Fruit fly (Drosophila melanogaster) whole organism, adult: ENCODE measurements around the gene CG42724.

Source experiments
- CG11617 ChIP-seq: fragments of 200-800 bp; sonication (Bioruptor generic); optimal IDR thresholded peaks from 2 replicates; lab custom pipeline; 2017; ENCODE audit warnings: mild to moderate bottlenecking, missing biosample characterization, missing genetic modification reagents, missing genetic modification characterization
- CG12768 ChIP-seq: fragments of 200-800 bp; sonication (Bioruptor generic); optimal IDR thresholded peaks from 2 replicates; lab custom pipeline; 2017; ENCODE audit warnings: missing biosample characterization, missing genetic modification characterization, mild to moderate bottlenecking, moderate library complexity, missing genetic modification reagents
- CG14711 ChIP-seq: fragments of 200-800 bp; sonication (Bioruptor generic); optimal IDR thresholded peaks from 2 replicates; lab custom pipeline; 2018; ENCODE audit warnings: missing biosample characterization, mild to moderate bottlenecking, missing genetic modification characterization, moderate library complexity
- CG1620 ChIP-seq: fragments of 200-800 bp; sonication (Bioruptor generic); optimal IDR thresholded peaks from 2 replicates; lab custom pipeline; 2016; ENCODE audit warnings: missing biosample characterization, missing genetic modification characterization
- CG33017 ChIP-seq: fragments of 200-800 bp; sonication (Bioruptor generic); optimal IDR thresholded peaks from 2 replicates; lab custom pipeline; 2018; ENCODE audit warnings: missing biosample characterization, mild to moderate bottlenecking, missing genetic modification characterization, moderate library complexity
- CG5204 ChIP-seq: fragments of 200-800 bp; sonication (Bioruptor generic); optimal IDR thresholded peaks from 2 replicates; lab custom pipeline; 2016; ENCODE audit warnings: missing biosample characterization, missing genetic modification characterization
- CG7045 ChIP-seq: fragments of 200-800 bp; sonication (Bioruptor generic); optimal IDR thresholded peaks from 2 replicates; lab custom pipeline; 2017; ENCODE audit warnings: missing biosample characterization, mild to moderate bottlenecking, missing genetic modification characterization
- CG7101 ChIP-seq: fragments of 200-800 bp; sonication (Bioruptor generic); optimal IDR thresholded peaks from 2 replicates; lab custom pipeline; 2018; ENCODE audit warnings: missing biosample characterization, mild to moderate bottlenecking, missing genetic modification characterization, moderate library complexity
- Clk ChIP-seq: fragments of 200-800 bp; sonication (Bioruptor generic); optimal IDR thresholded peaks from 2 replicates; lab custom pipeline; 2017; ENCODE audit warnings: missing biosample characterization, missing genetic modification characterization
- Crg-1 ChIP-seq: fragments of 200-800 bp; sonication (Bioruptor generic); optimal IDR thresholded peaks from 2 replicates; lab custom pipeline; 2016; ENCODE audit warnings: missing biosample characterization, missing genetic modification characterization
- Hr96 ChIP-seq: fragments of 200-800 bp; sonication (Bioruptor generic); optimal IDR thresholded peaks from 2 replicates; lab custom pipeline; 2016; ENCODE audit warnings: missing biosample characterization, missing genetic modification characterization
- Mnt ChIP-seq: fragments of 200-800 bp; sonication (Bioruptor generic); optimal IDR thresholded peaks from 2 replicates; lab custom pipeline; 2016; ENCODE audit warnings: missing biosample characterization, mild to moderate bottlenecking, missing genetic modification characterization
- bab1 ChIP-seq: fragments of 200-800 bp; sonication (Bioruptor generic); optimal IDR thresholded peaks from 3 replicates; lab custom pipeline; 2019; ENCODE audit warnings: missing biosample characterization, mild to moderate bottlenecking, missing genetic modification characterization, moderate library complexity
- cic ChIP-seq: fragments of 200-800 bp; sonication (Bioruptor generic); optimal IDR thresholded peaks from 2 replicates; lab custom pipeline; 2017; ENCODE audit warnings: missing biosample characterization, mild to moderate bottlenecking, missing genetic modification characterization, moderate library complexity
- cnc ChIP-seq, 2 experiments: fragments of >200 bp; optimal IDR thresholded peaks; 2 replicates each; lab custom pipeline; 2017
- kay ChIP-seq: fragments of 200-800 bp; sonication (Bioruptor generic); peaks from one replicate; lab custom pipeline; 2016; ENCODE audit warnings: missing biosample characterization, missing genetic modification characterization, borderline replicate concordance
- ovo ChIP-seq: fragments of 200-800 bp; sonication (Bioruptor generic); optimal IDR thresholded peaks from 2 replicates; lab custom pipeline; 2016; ENCODE audit warnings: missing biosample characterization, missing genetic modification characterization
- pad ChIP-seq: fragments of 200-800 bp; sonication (Bioruptor generic); optimal IDR thresholded peaks from 3 replicates; lab custom pipeline; 2017; ENCODE audit warnings: missing biosample characterization, missing genetic modification characterization, mild to moderate bottlenecking, moderate library complexity, missing genetic modification reagents
- tj ChIP-seq: fragments of 200-800 bp; sonication (Bioruptor generic); optimal IDR thresholded peaks from 3 replicates; lab custom pipeline; 2017; ENCODE audit warnings: missing biosample characterization, mild to moderate bottlenecking, missing genetic modification characterization, moderate library complexity
- toe ChIP-seq: fragments of 200-800 bp; sonication (Bioruptor generic); optimal IDR thresholded peaks from 2 replicates; lab custom pipeline; 2016; ENCODE audit warnings: missing biosample characterization, missing genetic modification characterization

Gene CG42724

dm6 chr3R:6353624-6354352, 14.3 kb downstream of the CG42724 start:
- TF ChIP-seq Clk (GFP tag; lab: Kevin White, UChicago) = peak; percentile 16
- TF ChIP-seq CG5204 (GFP tag; lab: Kevin White, UChicago) = peak; percentile 78
- TF ChIP-seq pad = peak; percentile 60
- peak; percentile 67 for TF ChIP-seq CG12768 (GFP tag; lab: Kevin White, UChicago)
- TF ChIP-seq cnc (optimal IDR thresholded peaks at IDR 0.05; lab: Kevin White, UChicago) = no peak
- peak; percentile 19 for TF ChIP-seq cic (GFP tag; lab: Kevin White, UChicago)
- TF ChIP-seq ovo = peak; percentile 6
- peak; percentile 22 for TF ChIP-seq Crg-1 (GFP tag; lab: Kevin White, UChicago)
- peak; percentile 61 for TF ChIP-seq kay (GFP tag; lab: Kevin White, UChicago)
- TF ChIP-seq CG14711 (tag; lab: Kevin White, UChicago) = peak; percentile 53
- peak; percentile 61 for TF ChIP-seq Hr96 (GFP tag; lab: Kevin White, UChicago)
- TF ChIP-seq CG11617 = peak; percentile 72
- peak; percentile 55 for TF ChIP-seq tj
- TF ChIP-seq CG1620 (GFP tag; lab: Kevin White, UChicago) = peak; percentile 26
- peak; percentile 57 for TF ChIP-seq CG33017
- TF ChIP-seq bab1 = no peak
- TF ChIP-seq CG7101 (tag; lab: Kevin White, UChicago) = peak; percentile 69
- TF ChIP-seq toe = peak; percentile 31
- TF ChIP-seq CG7045 (GFP tag; lab: Kevin White, UChicago) = peak; percentile 70
- peak; percentile 30 for TF ChIP-seq Mnt (GFP tag; lab: Kevin White, UChicago)

dm6 chr3R:6352893-6353623, 15.0 kb downstream of the CG42724 start:
- TF ChIP-seq CG5204 (GFP tag; lab: Kevin White, UChicago) (peak; percentile 35), CG11617 (no peak), cnc (optimal IDR thresholded peaks at IDR 0.05; lab: Kevin White, UChicago) (no peak), CG1620 (GFP tag; lab: Kevin White, UChicago) (no peak), Crg-1 (GFP tag; lab: Kevin White, UChicago) (no peak), CG7045 (GFP tag; lab: Kevin White, UChicago) (no peak), CG7101 (tag; lab: Kevin White, UChicago) (no peak), pad (peak; percentile 11), CG33017 (no peak), Mnt (GFP tag; lab: Kevin White, UChicago) (no peak), Clk (GFP tag; lab: Kevin White, UChicago) (no peak), bab1 (no peak), kay (GFP tag; lab: Kevin White, UChicago) (peak; percentile 84), cic (GFP tag; lab: Kevin White, UChicago) (no peak), CG14711 (tag; lab: Kevin White, UChicago) (no peak), Hr96 (GFP tag; lab: Kevin White, UChicago) (no peak), ovo (peak; percentile 26)

- TF ChIP-seq pad = no peak
Measured at dm6 chr3R:6352436-6352835, 15.7 kb downstream of the CG42724 start.

dm6 chr3R:6351696-6352378, 16.3 kb downstream of the CG42724 start:
- TF ChIP-seq ovo (peak; percentile 38), CG7101 (tag; lab: Kevin White, UChicago) (peak; percentile 12), CG14711 (tag; lab: Kevin White, UChicago) (no peak), CG33017 (peak; percentile 9)

dm6 chr3R:6351181-6351580, 16.9 kb downstream of the CG42724 start:
- no peak for TF ChIP-seq kay (GFP tag; lab: Kevin White, UChicago)
- no peak for TF ChIP-seq ovo
- no peak for TF ChIP-seq Clk (GFP tag; lab: Kevin White, UChicago)
- TF ChIP-seq CG7045 (GFP tag; lab: Kevin White, UChicago) = no peak
- TF ChIP-seq toe = no peak
- TF ChIP-seq Hr96 (GFP tag; lab: Kevin White, UChicago) = no peak
- no peak for TF ChIP-seq bab1
- TF ChIP-seq Mnt (GFP tag; lab: Kevin White, UChicago) = no peak
- TF ChIP-seq CG33017 = no peak
- TF ChIP-seq cnc (optimal IDR thresholded peaks at IDR 0.05; lab: Kevin White, UChicago) = no peak
- no peak for TF ChIP-seq CG14711 (tag; lab: Kevin White, UChicago)
- no peak for TF ChIP-seq CG1620 (GFP tag; lab: Kevin White, UChicago)
- no peak for TF ChIP-seq CG12768 (GFP tag; lab: Kevin White, UChicago)
- peak; percentile 34 for TF ChIP-seq cic (GFP tag; lab: Kevin White, UChicago)
- no peak for TF ChIP-seq tj
- TF ChIP-seq CG5204 (GFP tag; lab: Kevin White, UChicago) = no peak
- TF ChIP-seq pad = peak; percentile 92

dm6 chr3R:6350755-6351154, 17.3 kb downstream of the CG42724 start, which contains the start of gene Pak:
TSS of gene Pak (plus strand) at chr3R:6350896.
- TF ChIP-seq Clk (GFP tag; lab: Kevin White, UChicago) (no peak), ovo (no peak), Crg-1 (GFP tag; lab: Kevin White, UChicago) (no peak), CG33017 (no peak), CG12768 (GFP tag; lab: Kevin White, UChicago) (no peak), CG1620 (GFP tag; lab: Kevin White, UChicago) (no peak), cic (GFP tag; lab: Kevin White, UChicago) (no peak), CG7045 (GFP tag; lab: Kevin White, UChicago) (no peak), kay (GFP tag; lab: Kevin White, UChicago) (no peak), Mnt (GFP tag; lab: Kevin White, UChicago) (no peak), CG5204 (GFP tag; lab: Kevin White, UChicago) (no peak), CG7101 (tag; lab: Kevin White, UChicago) (no peak), toe (no peak), bab1 (no peak), CG11617 (no peak), cnc (optimal IDR thresholded peaks at IDR 0.05; lab: Kevin White, UChicago) (no peak), tj (no peak), pad (no peak), CG14711 (tag; lab: Kevin White, UChicago) (no peak)
